Worm (Caenorhabditis elegans) whole organism, late embryonic: ENCODE data around the gene srj-38.

Source experiments
- C38D4.7 ChIP-seq: fragments of 200-800 bp; sonication (Bioruptor generic); optimal IDR thresholded peaks from 2 replicates; lab custom pipeline; 2018; ENCODE audit warnings: mild to moderate bottlenecking, missing genetic modification characterization, moderate library complexity, missing compliant biosample characterization
- K02D7.2 ChIP-seq: sonication (generic microtip); optimal IDR thresholded peaks from 2 replicates; lab custom pipeline; 2017; ENCODE audit warnings: mild to moderate bottlenecking, missing genetic modification characterization, missing compliant biosample characterization
- ceh-19 ChIP-seq: fragments of 200-800 bp; sonication (Bioruptor generic); optimal IDR thresholded peaks from 2 replicates; lab custom pipeline; 2018; ENCODE audit warnings: mild to moderate bottlenecking, missing genetic modification characterization, missing compliant biosample characterization
- ceh-22 ChIP-seq: sonication (generic microtip); optimal IDR thresholded peaks from 2 replicates; lab custom pipeline; 2017; ENCODE audit warnings: missing biosample characterization, missing genetic modification characterization
- ceh-31 ChIP-seq: sonication (generic microtip); optimal IDR thresholded peaks from 2 replicates; lab custom pipeline; 2016; ENCODE audit warnings: missing genetic modification characterization, missing compliant biosample characterization
- ceh-45 ChIP-seq: fragments of 200-800 bp; sonication (Bioruptor generic); IDR thresholded peaks from 2 replicates; pipeline ENCODE4 v1.3.6; 2022; ENCODE audit warnings: missing genetic modification reagents, missing genetic modification characterization, missing compliant biosample characterization
- ceh-9 ChIP-seq: sonication (generic microtip); optimal IDR thresholded peaks from 2 replicates; lab custom pipeline; 2016; ENCODE audit warnings: mild to moderate bottlenecking, missing genetic modification characterization, inconsistent platforms, missing compliant biosample characterization
- dve-1 ChIP-seq: sonication (generic microtip); optimal IDR thresholded peaks from 2 replicates; lab custom pipeline; 2017; ENCODE audit warnings: antibody characterized with exemption, mild to moderate bottlenecking, missing genetic modification characterization, missing compliant biosample characterization
- ets-4 ChIP-seq: sonication (generic microtip); optimal IDR thresholded peaks from 2 replicates; lab custom pipeline; 2016; ENCODE audit warnings: missing genetic modification characterization, missing compliant biosample characterization
- eyg-1 ChIP-seq: sonication (generic microtip); optimal IDR thresholded peaks from 2 replicates; lab custom pipeline; 2016; ENCODE audit warnings: missing genotype, missing genetic modification characterization, missing compliant biosample characterization
- fax-1 ChIP-seq: sonication (generic microtip); optimal IDR thresholded peaks from 2 replicates; lab custom pipeline; 2016; ENCODE audit warnings: missing genotype, missing genetic modification characterization, missing compliant biosample characterization
- fkh-10 ChIP-seq: fragments of 150-350 bp; optimal IDR thresholded peaks from 2 replicates; lab custom pipeline; 2014; ENCODE audit warnings: missing biosample characterization, missing genetic modification reagents, missing genetic modification characterization
- gmeb-2 ChIP-seq: sonication (generic microtip); optimal IDR thresholded peaks from 2 replicates; lab custom pipeline; 2016; ENCODE audit warnings: missing genetic modification characterization, inconsistent platforms, missing compliant biosample characterization
- hlh-13 ChIP-seq: fragments of 200-800 bp; sonication (Bioruptor generic); optimal IDR thresholded peaks from 2 replicates; lab custom pipeline; 2018; ENCODE audit warnings: mild to moderate bottlenecking, missing genetic modification characterization, missing compliant biosample characterization
- hlh-15 ChIP-seq: sonication (generic microtip); optimal IDR thresholded peaks from 2 replicates; lab custom pipeline; 2016; ENCODE audit warnings: missing genetic modification characterization, missing compliant biosample characterization
- hlh-30 ChIP-seq: sonication (generic microtip); optimal IDR thresholded peaks from 2 replicates; lab custom pipeline; 2017; ENCODE audit warnings: antibody characterized with exemption, missing genetic modification characterization, missing compliant biosample characterization; ENCODE audit not compliant: insufficient read depth
- hlh-6 ChIP-seq: sonication (generic microtip); optimal IDR thresholded peaks from 2 replicates; lab custom pipeline; 2016; ENCODE audit warnings: missing genotype, missing genetic modification characterization, missing compliant biosample characterization
- mec-3 ChIP-seq: sonication (generic microtip); optimal IDR thresholded peaks from 2 replicates; lab custom pipeline; 2016; ENCODE audit warnings: borderline replicate concordance, missing genetic modification characterization, missing compliant biosample characterization
- nhr-11 ChIP-seq: fragments of 150-350 bp; optimal IDR thresholded peaks from 2 replicates; lab custom pipeline; 2014; ENCODE audit warnings: missing biosample characterization, missing genetic modification characterization
- nhr-232 ChIP-seq: sonication (generic microtip); optimal IDR thresholded peaks from 2 replicates; lab custom pipeline; 2016; ENCODE audit warnings: missing genetic modification characterization, missing compliant biosample characterization
- pag-3 ChIP-seq: sonication (generic microtip); optimal IDR thresholded peaks from 2 replicates; lab custom pipeline; 2016; ENCODE audit warnings: missing compliant biosample characterization, missing genetic modification characterization, borderline replicate concordance
- pax-1 ChIP-seq: fragments of 150-350 bp; optimal IDR thresholded peaks from 2 replicates; lab custom pipeline; 2014; ENCODE audit warnings: missing biosample characterization, missing genetic modification characterization
- pros-1 ChIP-seq: fragments of 150-350 bp; optimal IDR thresholded peaks from 2 replicates; lab custom pipeline; 2014; ENCODE audit warnings: missing biosample characterization, missing genetic modification reagents, missing genetic modification characterization
- rnt-1 ChIP-seq: sonication (generic microtip); optimal IDR thresholded peaks from 2 replicates; lab custom pipeline; 2016; ENCODE audit warnings: missing genetic modification characterization, missing compliant biosample characterization
- sdc-2 ChIP-seq: sonication (generic microtip); optimal IDR thresholded peaks from 2 replicates; lab custom pipeline; 2016; ENCODE audit warnings: missing genotype, missing genetic modification characterization, missing compliant biosample characterization
- sox-2 ChIP-seq: fragments of 200-800 bp; sonication (Bioruptor generic); IDR thresholded peaks from 2 replicates; pipeline ENCODE4 v1.3.6; 2022; ENCODE audit warnings: missing genetic modification reagents, missing genetic modification characterization, missing compliant biosample characterization
- sox-4 ChIP-seq: sonication (generic microtip); optimal IDR thresholded peaks from 2 replicates; lab custom pipeline; 2017; ENCODE audit warnings: mild to moderate bottlenecking, missing genetic modification characterization, inconsistent platforms, missing compliant biosample characterization
- unc-3 ChIP-seq, 2 experiments: fragments of 200-800 bp in 1 of 2; sonication (Bioruptor generic) in 1 of 2; sonication (generic microtip) in 1 of 2; conservative IDR thresholded peaks in 1 of 2; optimal IDR thresholded peaks in 1 of 2; 2 replicates each; pipeline versions ENCODE4 v1.3.6 to Lab custom; 2016 to 2022; ENCODE audit warnings: missing compliant biosample characterization in 2 of 2, missing genetic modification characterization in 2 of 2, missing genetic modification reagents in 1 of 2
- unc-55 ChIP-seq: sonication (generic microtip); optimal IDR thresholded peaks from 2 replicates; lab custom pipeline; 2017; ENCODE audit warnings: missing biosample characterization, missing genetic modification reagents, missing genetic modification characterization
- zip-5 ChIP-seq: sonication (generic microtip); optimal IDR thresholded peaks from 2 replicates; lab custom pipeline; 2016; ENCODE audit warnings: missing genetic modification characterization, missing compliant biosample characterization

The srj-38 gene

ce11 chrV:858841-859456 lies 25.3 kb downstream of the srj-38 start:
- TF ChIP-seq hlh-30 (no peak), sox-2 (GFP tag; lab: Robert Waterston, UW) (0 out of 2 replicates have a peak, but pooled peaks have one; percentile 36)
- TF ChIP-seq, all 69 proteins: peak for 1

ce11 chrV:856549-856948 lies 27.7 kb downstream of the srj-38 start, which contains the start of gene K09C6.2:
TSS of gene K09C6.2 (plus strand) at chrV:856849.
- TF ChIP-seq ceh-22 (no peak), hlh-13 (GFP tag; lab: Kevin White, UChicago) (no peak), ets-4 (no peak), hlh-6 (tag; lab: Kevin White, UChicago) (no peak), sox-4 (tag; lab: Kevin White, UChicago) (no peak), hlh-15 (tag; lab: Kevin White, UChicago) (no peak)

ce11 chrV:854966-855365 lies 29.3 kb downstream of the srj-38 start, which contains the start of gene K09C6.9:
TSS of gene K09C6.9 (minus strand) at chrV:855066.
- TF ChIP-seq unc-55 (GFP tag; lab: Kevin White, UChicago) = no peak
- no peak for TF ChIP-seq gmeb-2 (tag; lab: Kevin White, UChicago)
- TF ChIP-seq fkh-10 (GFP tag; lab: Kevin White, UChicago) = no peak
- TF ChIP-seq zip-5 (tag; lab: Kevin White, UChicago) = no peak
- TF ChIP-seq ceh-45 = no peak
- no peak for TF ChIP-seq sox-2 (GFP tag; lab: Robert Waterston, UW)
- TF ChIP-seq mec-3 (tag; lab: Kevin White, UChicago) = no peak
- TF ChIP-seq nhr-232 (tag; lab: Kevin White, UChicago) = no peak
- TF ChIP-seq unc-3 (GFP tag; conservative IDR thresholded peaks at IDR 0.05; lab: Robert Waterston, UW) = no peak
- no peak for TF ChIP-seq unc-3 (tag; optimal IDR thresholded peaks at IDR 0.05; lab: Kevin White, UChicago)
- TF ChIP-seq nhr-11 (tag; lab: Kevin White, UChicago) = no peak
- no peak for TF ChIP-seq ceh-9
- no peak for TF ChIP-seq sdc-2
- no peak for TF ChIP-seq eyg-1 (tag; lab: Kevin White, UChicago)

ce11 chrV:852184-852583 lies 32.0 kb downstream of the srj-38 start, which contains the start of gene K09C6.3:
TSS of gene K09C6.3 (plus strand) at chrV:852484.
- TF ChIP-seq pros-1 (tag; lab: Kevin White, UChicago) (no peak), pag-3 (tag; lab: Kevin White, UChicago) (no peak), C38D4.7 (no peak), unc-55 (GFP tag; lab: Kevin White, UChicago) (no peak), ceh-19 (GFP tag; lab: Kevin White, UChicago) (no peak), hlh-30 (no peak), nhr-232 (tag; lab: Kevin White, UChicago) (no peak), fax-1 (tag; lab: Kevin White, UChicago) (no peak), K02D7.2 (tag; lab: Kevin White, UChicago) (no peak)

- TF ChIP-seq fkh-10 (GFP tag; lab: Kevin White, UChicago) (no peak), dve-1 (no peak)
- TF ChIP-seq, all 69 proteins: peak for 0
Measured at ce11 chrV:849512-849911, 34.7 kb downstream of the srj-38 start, which contains the start of gene srbc-12. TSS of gene srbc-12 (plus strand) at chrV:849812.

- TF ChIP-seq ets-4 = no peak
- no peak for TF ChIP-seq sox-2 (GFP tag; lab: Robert Waterston, UW)
- TF ChIP-seq pax-1 (tag; lab: Kevin White, UChicago) = no peak
- no peak for TF ChIP-seq ceh-31 (tag; lab: Kevin White, UChicago)
- no peak for TF ChIP-seq rnt-1 (tag; lab: Kevin White, UChicago)
Measured at ce11 chrV:849042-849441, 35.2 kb downstream of the srj-38 start.
